Worm (Caenorhabditis elegans): ENCODE measurements around the gene snpc-1.1.

DNA sequence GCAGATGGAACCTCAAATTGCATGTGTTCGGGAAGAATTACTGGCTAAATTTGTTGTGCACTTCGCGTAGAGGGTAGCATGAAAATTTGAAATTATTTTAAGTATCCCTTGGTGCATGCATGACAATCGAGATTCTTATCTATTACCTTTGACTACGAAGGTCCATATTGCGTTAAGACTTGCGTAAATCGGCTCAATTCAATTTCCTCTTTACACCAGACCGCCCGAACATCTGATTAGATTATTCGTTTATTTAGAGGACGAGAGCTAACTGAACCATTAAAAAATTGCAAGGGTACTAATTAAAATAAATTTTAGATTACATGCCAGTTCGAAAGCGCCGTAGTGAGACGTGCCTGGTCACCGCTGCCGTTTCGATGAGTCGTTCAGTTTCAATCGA is 36.5 kb upstream of the snpc-1.1 start:
- no peak for TF ChIP-seq ama-1 (optimal IDR thresholded peaks at IDR 0.05)
- no peak for TF ChIP-seq ceh-36 (tag; optimal IDR thresholded peaks at IDR 0.05)
- no peak for TF ChIP-seq scrt-1 (GFP tag; IDR thresholded peaks at IDR 0.05)
- TF ChIP-seq flt-1 (GFP tag; IDR thresholded peaks at IDR 0.05) = no peak
- no peak for TF ChIP-seq hnd-1 (tag; optimal IDR thresholded peaks at IDR 0.05)
